Worm (Caenorhabditis elegans) whole organism, L1 larva: ENCODE data around the gene far-8.

Experiments used
- dsc-1 ChIP-seq: sonication (generic microtip); optimal IDR thresholded peaks from 2 replicates; lab custom pipeline; 2016; ENCODE audit warnings: mild to moderate bottlenecking, missing genetic modification characterization, missing compliant biosample characterization
- fkh-8 ChIP-seq: sonication (generic microtip); optimal IDR thresholded peaks from 2 replicates; lab custom pipeline; 2016; ENCODE audit warnings: mild to moderate bottlenecking, missing genetic modification characterization, missing compliant biosample characterization
- hlh-17 ChIP-seq: fragments of 200-800 bp; sonication (Bioruptor generic); optimal IDR thresholded peaks from 2 replicates; lab custom pipeline; 2018; ENCODE audit warnings: missing genetic modification characterization, mild to moderate bottlenecking, missing compliant biosample characterization, moderate library complexity, borderline replicate concordance
- lsy-2 ChIP-seq, 2 experiments: fragments of 150-350 bp; optimal IDR thresholded peaks; 2 replicates each; lab custom pipeline; 2014; ENCODE audit warnings: missing biosample characterization in 2 of 2, missing genetic modification characterization in 2 of 2
- mab-9 ChIP-seq: fragments of 200-800 bp; sonication (Bioruptor generic); IDR thresholded peaks from 2 replicates; pipeline ENCODE4 v1.3.6; 2022; ENCODE audit warnings: missing genetic modification reagents, missing genetic modification characterization, missing compliant biosample characterization
- mdl-1 ChIP-seq, 2 experiments: fragments of 150-350 bp; optimal IDR thresholded peaks; 2 replicates each; lab custom pipeline; 2014 to 2017; ENCODE audit warnings: missing biosample characterization in 2 of 2, missing genetic modification characterization in 2 of 2, inconsistent platforms in 1 of 2
- nhr-237 ChIP-seq: fragments of 150-350 bp; optimal IDR thresholded peaks from 2 replicates; lab custom pipeline; 2014; ENCODE audit warnings: missing biosample characterization, missing genetic modification characterization
- nhr-47 ChIP-seq: sonication (generic microtip); optimal IDR thresholded peaks from 2 replicates; lab custom pipeline; 2016; ENCODE audit warnings: mild to moderate bottlenecking, missing genetic modification characterization, moderate library complexity, missing compliant biosample characterization
- pax-3 ChIP-seq: fragments of 200-800 bp; sonication (Bioruptor generic); optimal IDR thresholded peaks from 2 replicates; lab custom pipeline; 2018; ENCODE audit warnings: mild to moderate bottlenecking, missing genetic modification characterization, moderate library complexity, missing compliant biosample characterization
- snpc-4 ChIP-seq: fragments of 150-350 bp; optimal IDR thresholded peaks from 2 replicates; lab custom pipeline; 2014; ENCODE audit warnings: missing biosample characterization, missing genetic modification characterization
- snu-23 ChIP-seq: sonication (generic microtip); optimal IDR thresholded peaks from 2 replicates; lab custom pipeline; 2016; ENCODE audit warnings: missing genetic modification characterization, missing compliant biosample characterization
- unc-86 ChIP-seq: sonication (generic microtip); optimal IDR thresholded peaks from 2 replicates; lab custom pipeline; 2016; ENCODE audit warnings: missing genetic modification characterization, missing compliant biosample characterization

- TF ChIP-seq mab-9: no peak
- no peak for TF ChIP-seq pax-3 (tag; lab: Kevin White, UChicago)
- no peak for TF ChIP-seq nhr-47 (tag; lab: Kevin White, UChicago)
- no peak for TF ChIP-seq dsc-1
- TF ChIP-seq mdl-1 (tag; optimal IDR thresholded peaks at IDR 0.05; lab: Kevin White, UChicago): no peak
- no peak for TF ChIP-seq unc-86 (tag; lab: Kevin White, UChicago)
- TF ChIP-seq hlh-17 (GFP tag; lab: Kevin White, UChicago): no peak
- no peak for TF ChIP-seq snu-23
- no peak for TF ChIP-seq fkh-8 (tag; lab: Kevin White, UChicago)
- TF ChIP-seq nhr-237 (tag; lab: Kevin White, UChicago): no peak
- no peak for TF ChIP-seq snpc-4 (tag; lab: Kevin White, UChicago)
- peak in 1 of 2 experiments; percentile 13 for TF ChIP-seq lsy-2 (tag; optimal IDR thresholded peaks at IDR 0.05; lab: Kevin White, UChicago)
Observed at ce11 chrIII:831961-832360, 10.8 kb upstream of the far-8 start, which contains the start of gene ceeh-1.
